Worm (Caenorhabditis elegans) whole organism, L1 larva: ENCODE data around the gene C50H11.13.

Experiments used
- C34B4.2 ChIP-seq: sonication (generic microtip); optimal IDR thresholded peaks from 2 replicates; lab custom pipeline; 2017; ENCODE audit warnings: mild to moderate bottlenecking, missing genetic modification characterization, missing compliant biosample characterization
- alr-1 ChIP-seq: fragments of 200-800 bp; sonication (Bioruptor generic); optimal IDR thresholded peaks from 2 replicates; lab custom pipeline; 2018; ENCODE audit warnings: borderline replicate concordance, mild to moderate bottlenecking, missing genetic modification characterization, missing compliant biosample characterization
- blmp-1 ChIP-seq: fragments of 150-350 bp; optimal IDR thresholded peaks from 2 replicates; lab custom pipeline; 2014; ENCODE audit warnings: missing biosample characterization, missing genetic modification characterization
- ceh-63 ChIP-seq: fragments of 200-800 bp; sonication (Bioruptor generic); optimal IDR thresholded peaks from 2 replicates; lab custom pipeline; 2018; ENCODE audit warnings: mild to moderate bottlenecking, missing genetic modification characterization, missing compliant biosample characterization
- ceh-82 ChIP-seq, 3 experiments: fragments of 150-350 bp in 1 of 3; sonication (generic microtip) in 2 of 3; optimal IDR thresholded peaks; 2 replicates each; lab custom pipeline; 2014 to 2017; ENCODE audit warnings: missing biosample characterization in 3 of 3, missing genetic modification characterization in 3 of 3
- ceh-88 ChIP-seq: fragments of 200-800 bp; sonication (Bioruptor generic); IDR thresholded peaks from 2 replicates; pipeline ENCODE4 v1.3.6; 2022; ENCODE audit warnings: missing genetic modification characterization, missing compliant biosample characterization
- ceh-90 ChIP-seq: sonication (generic microtip); optimal IDR thresholded peaks from 2 replicates; lab custom pipeline; 2016; ENCODE audit warnings: missing genetic modification characterization, missing compliant biosample characterization
- dpl-1 ChIP-seq, 3 experiments: fragments of 150-350 bp in 2 of 3; sonication (generic microtip) in 1 of 3; optimal IDR thresholded peaks; 2 replicates each; lab custom pipeline; 2014 to 2017; ENCODE audit warnings: missing biosample characterization in 3 of 3, missing genetic modification characterization in 3 of 3, missing genetic modification reagents in 3 of 3
- dsc-1 ChIP-seq: sonication (generic microtip); optimal IDR thresholded peaks from 2 replicates; lab custom pipeline; 2016; ENCODE audit warnings: mild to moderate bottlenecking, missing genetic modification characterization, missing compliant biosample characterization
- egl-13 ChIP-seq: sonication (generic microtip); optimal IDR thresholded peaks from 2 replicates; lab custom pipeline; 2016; ENCODE audit warnings: missing genotype, missing genetic modification reagents, missing genetic modification characterization, missing compliant biosample characterization
- elt-2 ChIP-seq: sonication (generic microtip); optimal IDR thresholded peaks from 2 replicates; lab custom pipeline; 2016; ENCODE audit warnings: missing genetic modification characterization, mild to moderate bottlenecking, inconsistent platforms, missing compliant biosample characterization, missing genetic modification reagents
- fkh-8 ChIP-seq: sonication (generic microtip); optimal IDR thresholded peaks from 2 replicates; lab custom pipeline; 2016; ENCODE audit warnings: mild to moderate bottlenecking, missing genetic modification characterization, missing compliant biosample characterization
- hlh-4 ChIP-seq: sonication (generic microtip); optimal IDR thresholded peaks from 2 replicates; lab custom pipeline; 2016; ENCODE audit warnings: mild to moderate bottlenecking, missing genetic modification characterization, missing compliant biosample characterization
- irx-1 ChIP-seq: sonication (generic microtip); optimal IDR thresholded peaks from 2 replicates; lab custom pipeline; 2016; ENCODE audit warnings: missing genetic modification characterization, missing compliant biosample characterization
- isw-1 ChIP-seq: fragments of 200-800 bp; sonication (Bioruptor generic); IDR thresholded peaks from 2 replicates; pipeline ENCODE4 v1.3.6; 2022; ENCODE audit warnings: missing genetic modification characterization, missing compliant biosample characterization
- lin-13 ChIP-seq: fragments of 150-350 bp; optimal IDR thresholded peaks from 2 replicates; lab custom pipeline; 2014; ENCODE audit warnings: missing biosample characterization, missing genetic modification reagents, missing genetic modification characterization
- lin-35 ChIP-seq, 2 experiments: fragments of 150-350 bp; optimal IDR thresholded peaks; 2 replicates each; lab custom pipeline; 2014; ENCODE audit warnings: missing biosample characterization in 2 of 2, missing genetic modification characterization in 2 of 2, missing genetic modification reagents in 2 of 2
- mdl-1 ChIP-seq, 2 experiments: fragments of 150-350 bp; optimal IDR thresholded peaks; 2 replicates each; lab custom pipeline; 2014 to 2017; ENCODE audit warnings: missing biosample characterization in 2 of 2, missing genetic modification characterization in 2 of 2, inconsistent platforms in 1 of 2
- nhr-237 ChIP-seq: fragments of 150-350 bp; optimal IDR thresholded peaks from 2 replicates; lab custom pipeline; 2014; ENCODE audit warnings: missing biosample characterization, missing genetic modification characterization
- nhr-47 ChIP-seq: sonication (generic microtip); optimal IDR thresholded peaks from 2 replicates; lab custom pipeline; 2016; ENCODE audit warnings: mild to moderate bottlenecking, missing genetic modification characterization, moderate library complexity, missing compliant biosample characterization
- nhr-77 ChIP-seq: fragments of 150-350 bp; optimal IDR thresholded peaks from 2 replicates; lab custom pipeline; 2014; ENCODE audit warnings: missing biosample characterization, missing genetic modification characterization
- nhr-84 ChIP-seq: sonication (generic microtip); optimal IDR thresholded peaks from 2 replicates; lab custom pipeline; 2017; ENCODE audit warnings: missing biosample characterization, missing genetic modification characterization
- pqm-1 ChIP-seq: sonication (generic microtip); optimal IDR thresholded peaks from 3 replicates; lab custom pipeline; 2017; ENCODE audit warnings: missing biosample characterization, missing genetic modification characterization
- snpc-4 ChIP-seq: fragments of 150-350 bp; optimal IDR thresholded peaks from 2 replicates; lab custom pipeline; 2014; ENCODE audit warnings: missing biosample characterization, missing genetic modification characterization
- sup-37 ChIP-seq: fragments of 200-800 bp; sonication (Bioruptor generic); optimal IDR thresholded peaks from 2 replicates; lab custom pipeline; 2018; ENCODE audit warnings: mild to moderate bottlenecking, missing genetic modification characterization, missing compliant biosample characterization
- swsn-7 ChIP-seq: sonication (generic microtip); optimal IDR thresholded peaks from 2 replicates; lab custom pipeline; 2016; ENCODE audit warnings: missing genetic modification characterization, missing compliant biosample characterization
- tbx-2 ChIP-seq: sonication (generic microtip); optimal IDR thresholded peaks from 2 replicates; lab custom pipeline; 2016; ENCODE audit warnings: missing genetic modification characterization, missing compliant biosample characterization
- tlp-1 ChIP-seq: fragments of 150-350 bp; optimal IDR thresholded peaks from 2 replicates; lab custom pipeline; 2014; ENCODE audit warnings: missing biosample characterization, missing genetic modification characterization
- unc-130 ChIP-seq: fragments of 150-350 bp; optimal IDR thresholded peaks from 2 replicates; lab custom pipeline; 2017; ENCODE audit warnings: missing biosample characterization, missing genetic modification characterization, inconsistent platforms
- unc-62 ChIP-seq: fragments of 150-350 bp; optimal IDR thresholded peaks from 2 replicates; lab custom pipeline; 2014; ENCODE audit warnings: missing biosample characterization, missing genetic modification reagents, missing genetic modification characterization
- unc-86 ChIP-seq: sonication (generic microtip); optimal IDR thresholded peaks from 2 replicates; lab custom pipeline; 2016; ENCODE audit warnings: missing genetic modification characterization, missing compliant biosample characterization
- vab-15 ChIP-seq: sonication (generic microtip); optimal IDR thresholded peaks from 2 replicates; lab custom pipeline; 2017; ENCODE audit warnings: missing genotype, mild to moderate bottlenecking, missing genetic modification characterization, missing compliant biosample characterization
- xbp-1 ChIP-seq: sonication (generic microtip); optimal IDR thresholded peaks from 2 replicates; lab custom pipeline; 2016; ENCODE audit warnings: missing genetic modification characterization, missing compliant biosample characterization

C50H11.13 gene

ce11 chrV:3071548-3071947 is at the start of gene C50H11.13:
C50H11.13 (minus strand) TSS chrV:3071648.
- no peak for TF ChIP-seq blmp-1 (tag; lab: Kevin White, UChicago)
- no peak for TF ChIP-seq unc-130
- no peak for TF ChIP-seq xbp-1 (tag; lab: Kevin White, UChicago)
- no peak for TF ChIP-seq nhr-84
- no peak for TF ChIP-seq tlp-1 (tag; lab: Kevin White, UChicago)

- TF ChIP-seq nhr-237 (no peak), elt-2 (tag; lab: Kevin White, UChicago) (peak; percentile 46)
- TF ChIP-seq, all 84 proteins: peak for 1
Measured at ce11 chrV:3119185-3119584, 47.7 kb upstream of the C50H11.13 start.

- no peak for TF ChIP-seq unc-62 (GFP tag; lab: Kevin White, UChicago)
- no peak for TF ChIP-seq egl-13 (tag; lab: Kevin White, UChicago)
- no peak for TF ChIP-seq snpc-4
- no peak for TF ChIP-seq fkh-8 (tag; lab: Kevin White, UChicago)
- no peak for TF ChIP-seq dpl-1 (GFP tag; optimal IDR thresholded peaks at IDR 0.05; lab: Kevin White, UChicago)
- no peak for TF ChIP-seq nhr-84
Measured at ce11 chrV:3118167-3118566, 46.7 kb upstream of the C50H11.13 start, which contains the start of gene clec-210. clec-210 (plus strand) TSS chrV:3118377.

ce11 chrV:3114973-3115372 is 43.5 kb upstream of the C50H11.13 start, which contains the start of gene Y73C8C.3:
Y73C8C.3 (plus strand) TSS chrV:3115273.
- no peak for TF ChIP-seq fkh-8 (tag; lab: Kevin White, UChicago)
- no peak for TF ChIP-seq irx-1 (tag; lab: Kevin White, UChicago)
- TF ChIP-seq tbx-2 (tag; lab: Kevin White, UChicago) = no peak
- TF ChIP-seq ceh-82 (tag; optimal IDR thresholded peaks at IDR 0.05; lab: Kevin White, UChicago) = no peak
- TF ChIP-seq hlh-4 (tag; lab: Kevin White, UChicago) = no peak
- TF ChIP-seq lin-13 (GFP tag; lab: Kevin White, UChicago) = no peak

- TF ChIP-seq irx-1 (tag; lab: Kevin White, UChicago) = no peak
- TF ChIP-seq ceh-88 (GFP tag; lab: Robert Waterston, UW) = no peak
- no peak for TF ChIP-seq nhr-84
- no peak for TF ChIP-seq unc-130
Measured at ce11 chrV:3113751-3114150, 42.3 kb upstream of the C50H11.13 start, which contains the start of gene Y73C8C.8. Y73C8C.8 (minus strand) TSS chrV:3113851.

ce11 chrV:3112198-3112597 is 40.8 kb upstream of the C50H11.13 start:
- no peak for TF ChIP-seq vab-15 (tag; lab: Kevin White, UChicago)
- no peak for TF ChIP-seq alr-1 (tag; lab: Kevin White, UChicago)
- no peak for TF ChIP-seq dsc-1
- no peak for TF ChIP-seq swsn-7 (tag; lab: Kevin White, UChicago)
- TF ChIP-seq xbp-1 (tag; lab: Kevin White, UChicago) = no peak
- TF ChIP-seq lin-35 (GFP tag; optimal IDR thresholded peaks at IDR 0.05; lab: Kevin White, UChicago) = no peak
- no peak for TF ChIP-seq pqm-1 (tag; lab: Kevin White, UChicago)
- no peak for TF ChIP-seq sup-37 (GFP tag; lab: Kevin White, UChicago)
- TF ChIP-seq unc-86 = no peak
- no peak for TF ChIP-seq isw-1
- TF ChIP-seq nhr-77 (tag; lab: Kevin White, UChicago) = no peak

ce11 chrV:3107450-3107849 is 36.0 kb upstream of the C50H11.13 start, which contains the start of gene str-68:
str-68 (minus strand) TSS chrV:3107550.
- no peak for TF ChIP-seq nhr-47
- no peak for TF ChIP-seq ceh-63
- TF ChIP-seq nhr-84 = no peak
- TF ChIP-seq mdl-1 (tag; optimal IDR thresholded peaks at IDR 0.05; lab: Kevin White, UChicago) = no peak
- TF ChIP-seq pqm-1 (tag; lab: Kevin White, UChicago) = no peak
- TF ChIP-seq C34B4.2 (tag; lab: Kevin White, UChicago) = no peak
- no peak for TF ChIP-seq unc-86
- TF ChIP-seq ceh-90 (tag; lab: Kevin White, UChicago) = no peak
- TF ChIP-seq swsn-7 (tag; lab: Kevin White, UChicago) = no peak
- TF ChIP-seq, all 84 proteins: peak for 0
